Fruit fly (Drosophila melanogaster) whole organism, embryonic: ENCODE data around the gene Gr5a.

Source experiments
- Abd-B ChIP-seq: fragments of 200-800 bp; sonication (Bioruptor generic); optimal IDR thresholded peaks from 2 replicates; lab custom pipeline; 2018; ENCODE audit warnings: missing biosample characterization, mild to moderate bottlenecking, missing genetic modification characterization, moderate library complexity
- Antp ChIP-seq: fragments of 200-800 bp; sonication (Bioruptor generic); optimal IDR thresholded peaks from 3 replicates; lab custom pipeline; 2016; ENCODE audit warnings: missing biosample characterization, missing genetic modification characterization
- BtbVII ChIP-seq: fragments of 200-800 bp; sonication (Bioruptor generic); optimal IDR thresholded peaks from 3 replicates; lab custom pipeline; 2017; ENCODE audit warnings: missing biosample characterization, mild to moderate bottlenecking, missing genetic modification characterization
- CG10147 ChIP-seq: fragments of 200-800 bp; sonication (Bioruptor generic); optimal IDR thresholded peaks from 2 replicates; lab custom pipeline; 2019; ENCODE audit warnings: missing biosample characterization, mild to moderate bottlenecking, missing genetic modification characterization, moderate library complexity
- CG11560 ChIP-seq: fragments of 200-800 bp; sonication (Bioruptor generic); IDR thresholded peaks from 3 replicates; pipeline ENCODE4 v1.3.6; 2022; ENCODE audit warnings: missing biosample characterization, missing genetic modification characterization
- CG12391 ChIP-seq: fragments of 200-800 bp; sonication (Bioruptor generic); optimal IDR thresholded peaks from 3 replicates; lab custom pipeline; 2018; ENCODE audit warnings: missing biosample characterization, mild to moderate bottlenecking, missing genetic modification characterization, moderate library complexity
- CG14441 ChIP-seq: fragments of 200-800 bp; sonication (Bioruptor generic); IDR thresholded peaks from 2 replicates; pipeline ENCODE4 v1.3.6; 2022; ENCODE audit warnings: missing biosample characterization, missing genetic modification characterization
- CG17328 ChIP-seq: fragments of 200-800 bp; sonication (Bioruptor generic); IDR thresholded peaks from 2 replicates; pipeline ENCODE4 v1.3.6; 2022; ENCODE audit warnings: missing biosample characterization, missing genetic modification characterization
- CG17612 ChIP-seq: fragments of 200-800 bp; sonication (Bioruptor generic); IDR thresholded peaks from 2 replicates; pipeline ENCODE4 v1.3.6; 2022; ENCODE audit warnings: missing biosample characterization, missing genetic modification characterization
- CG2129 ChIP-seq: fragments of 200-800 bp; sonication (Bioruptor generic); IDR thresholded peaks from 2 replicates; pipeline ENCODE4 v1.3.6; 2022; ENCODE audit warnings: missing biosample characterization, missing genetic modification characterization; ENCODE audit not compliant: partially characterized antibody
- CG4282 ChIP-seq: fragments of 200-800 bp; sonication (Bioruptor generic); optimal IDR thresholded peaks from 2 replicates; lab custom pipeline; 2016; ENCODE audit warnings: missing biosample characterization, missing genetic modification characterization
- CG4404 ChIP-seq: fragments of 200-800 bp; sonication (Bioruptor generic); IDR thresholded peaks from 2 replicates; pipeline ENCODE4 v1.3.6; 2022; ENCODE audit warnings: missing biosample characterization, missing genetic modification characterization
- CG5953 ChIP-seq: fragments of 200-800 bp; sonication (Bioruptor generic); IDR thresholded peaks from 2 replicates; pipeline ENCODE4 v1.3.6; 2022; ENCODE audit warnings: missing biosample characterization, missing genetic modification characterization
- CG6254 ChIP-seq: fragments of 200-800 bp; sonication (Bioruptor generic); optimal IDR thresholded peaks from 3 replicates; lab custom pipeline; 2017; ENCODE audit warnings: mild to moderate bottlenecking, missing biosample characterization, missing genetic modification reagents, missing genetic modification characterization
- CG6683 ChIP-seq: fragments of 200-800 bp; sonication (Bioruptor generic); optimal IDR thresholded peaks from 2 replicates; lab custom pipeline; 2017; ENCODE audit warnings: missing biosample characterization, mild to moderate bottlenecking, missing genetic modification characterization, missing genetic modification reagents
- CG6813 ChIP-seq: fragments of 200-800 bp; sonication (Bioruptor generic); optimal IDR thresholded peaks from 2 replicates; lab custom pipeline; 2017; ENCODE audit warnings: missing biosample characterization, missing genetic modification characterization, mild to moderate bottlenecking, moderate library complexity, missing genetic modification reagents
- CG7372 ChIP-seq: fragments of 200-800 bp; sonication (Bioruptor generic); IDR thresholded peaks from 2 replicates; pipeline ENCODE4 v1.3.6; 2022; ENCODE audit warnings: missing biosample characterization, missing genetic modification characterization
- CG7745 ChIP-seq: fragments of 200-800 bp; sonication (Bioruptor generic); optimal IDR thresholded peaks from 2 replicates; lab custom pipeline; 2018; ENCODE audit warnings: missing biosample characterization, mild to moderate bottlenecking, missing genetic modification characterization, moderate library complexity
- CG7987 ChIP-seq: fragments of 200-800 bp; sonication (Bioruptor generic); optimal IDR thresholded peaks from 2 replicates; lab custom pipeline; 2018; ENCODE audit warnings: missing biosample characterization, mild to moderate bottlenecking, missing genetic modification characterization, moderate library complexity
- CG8089 ChIP-seq: fragments of 200-800 bp; sonication (Bioruptor generic); optimal IDR thresholded peaks from 3 replicates; lab custom pipeline; 2016; ENCODE audit warnings: missing biosample characterization, missing genetic modification characterization
- CG8924 ChIP-seq: fragments of 200-800 bp; optimal IDR thresholded peaks from 3 replicates; lab custom pipeline; 2019; ENCODE audit warnings: missing biosample characterization, mild to moderate bottlenecking, missing genetic modification characterization, moderate library complexity
- CG8944 ChIP-seq: fragments of 200-800 bp; sonication (Bioruptor generic); optimal IDR thresholded peaks from 3 replicates; lab custom pipeline; 2016; ENCODE audit warnings: missing biosample characterization, missing genetic modification characterization
- CG9609 ChIP-seq: fragments of 200-800 bp; sonication (Bioruptor generic); optimal IDR thresholded peaks from 3 replicates; lab custom pipeline; 2016; ENCODE audit warnings: missing biosample characterization, missing genetic modification characterization
- CoRest ChIP-seq: fragments of 200-800 bp; sonication (Bioruptor generic); optimal IDR thresholded peaks from 3 replicates; lab custom pipeline; 2018; ENCODE audit warnings: missing biosample characterization, mild to moderate bottlenecking, missing genetic modification characterization, moderate library complexity
- Dad ChIP-seq: fragments of 200-800 bp; sonication (Bioruptor generic); optimal IDR thresholded peaks from 3 replicates; lab custom pipeline; 2016; ENCODE audit warnings: missing biosample characterization, missing genetic modification characterization
- Dek ChIP-seq: fragments of 200-800 bp; sonication (Bioruptor generic); optimal IDR thresholded peaks from 3 replicates; lab custom pipeline; 2019; ENCODE audit warnings: missing biosample characterization, mild to moderate bottlenecking, missing genetic modification characterization, moderate library complexity
- MTF-1 ChIP-seq: fragments of 200-800 bp; sonication (Bioruptor generic); optimal IDR thresholded peaks from 2 replicates; lab custom pipeline; 2018; ENCODE audit warnings: missing biosample characterization, mild to moderate bottlenecking, missing genetic modification characterization, borderline replicate concordance
- Med ChIP-seq: fragments of 200-800 bp; sonication (Bioruptor generic); peaks from one replicate; lab custom pipeline; 2016; ENCODE audit warnings: missing biosample characterization, missing genetic modification characterization, mild to moderate bottlenecking, inconsistent platforms, moderate library complexity
- Nf-YB ChIP-seq: fragments of 200-800 bp; sonication (Bioruptor generic); optimal IDR thresholded peaks from 3 replicates; lab custom pipeline; 2019; ENCODE audit warnings: missing biosample characterization, mild to moderate bottlenecking, missing genetic modification characterization, moderate library complexity
- Pdp1 ChIP-seq, 2 experiments: fragments of 200-800 bp; sonication (Bioruptor generic); optimal IDR thresholded peaks; 3 replicates each; lab custom pipeline; 2016; ENCODE audit warnings: missing biosample characterization in 2 of 2, missing genetic modification characterization in 2 of 2, mild to moderate bottlenecking in 1 of 2, moderate library complexity in 1 of 2
- Side ChIP-seq: fragments of 200-800 bp; sonication (Bioruptor generic); optimal IDR thresholded peaks from 2 replicates; lab custom pipeline; 2016; ENCODE audit warnings: missing biosample characterization, missing genetic modification characterization
- Vsx1 ChIP-seq: fragments of 200-800 bp; sonication (Bioruptor generic); optimal IDR thresholded peaks from 2 replicates; lab custom pipeline; 2017; ENCODE audit warnings: missing biosample characterization, mild to moderate bottlenecking, missing genetic modification characterization, missing genetic modification reagents
- croc ChIP-seq: fragments of 200-800 bp; sonication (Bioruptor generic); conservative IDR thresholded peaks from 3 replicates; pipeline ENCODE4 v1.3.6; 2022; ENCODE audit warnings: missing biosample characterization, missing genetic modification characterization
- dpn ChIP-seq, 2 experiments: fragments of 200-800 bp; sonication (Bioruptor generic); optimal IDR thresholded peaks; 3 replicates each; lab custom pipeline; 2016; ENCODE audit warnings: missing biosample characterization in 2 of 2, missing genetic modification characterization in 2 of 2
- dysf ChIP-seq: fragments of 200-800 bp; sonication (Bioruptor generic); IDR thresholded peaks from 3 replicates; pipeline ENCODE4 v1.3.6; 2022; ENCODE audit warnings: missing biosample characterization, missing genetic modification characterization
- emc ChIP-seq: fragments of 200-800 bp; sonication (Bioruptor generic); optimal IDR thresholded peaks from 2 replicates; lab custom pipeline; 2016; ENCODE audit warnings: missing biosample characterization, missing genetic modification characterization
- ham ChIP-seq: fragments of 200-800 bp; sonication (Bioruptor generic); IDR thresholded peaks from 2 replicates; pipeline ENCODE4 v1.3.6; 2022; ENCODE audit warnings: missing biosample characterization, missing genetic modification characterization
- kay ChIP-seq: fragments of 200-800 bp; sonication (Bioruptor generic); optimal IDR thresholded peaks from 2 replicates; lab custom pipeline; 2016; ENCODE audit warnings: missing biosample characterization, missing genetic modification characterization
- ken ChIP-seq: fragments of 200-800 bp; sonication (Bioruptor generic); IDR thresholded peaks from 3 replicates; pipeline ENCODE4 v1.3.6; 2022; ENCODE audit warnings: missing biosample characterization, missing genetic modification characterization
- maf-S ChIP-seq: fragments of 200-800 bp; sonication (Bioruptor generic); optimal IDR thresholded peaks from 2 replicates; lab custom pipeline; 2016; ENCODE audit warnings: missing biosample characterization, missing genetic modification characterization
- nerfin-2 ChIP-seq: fragments of 200-800 bp; sonication (Bioruptor generic); IDR thresholded peaks from 2 replicates; pipeline ENCODE4 v1.3.6; 2022; ENCODE audit warnings: missing biosample characterization, missing genetic modification characterization; ENCODE audit not compliant: partially characterized antibody
- prd ChIP-seq, 3 experiments: fragments of >200 bp in 2 of 3; fragments of 200-800 bp in 1 of 3; sonication (Bioruptor generic) in 1 of 3; optimal IDR thresholded peaks in 2 of 3; IDR thresholded peaks in 1 of 3; 2 replicates in 2 of 3; 3 replicates in 1 of 3; pipeline versions ENCODE4 v1.3.6 to Lab custom; 2017 to 2022; ENCODE audit warnings: missing biosample characterization in 1 of 3, missing genetic modification characterization in 1 of 3
- sc ChIP-seq, 3 experiments: fragments of >200 bp in 2 of 3; fragments of 200-800 bp in 1 of 3; sonication (Bioruptor generic) in 1 of 3; optimal IDR thresholded peaks; 2 replicates in 2 of 3; 3 replicates in 1 of 3; lab custom pipeline; 2017; ENCODE audit warnings: mild to moderate bottlenecking in 1 of 3, missing biosample characterization in 1 of 3, missing genetic modification characterization in 1 of 3, missing genetic modification reagents in 1 of 3
- sr ChIP-seq: fragments of 200-800 bp; sonication (Bioruptor generic); IDR thresholded peaks from 3 replicates; pipeline ENCODE4 v1.3.6; 2022; ENCODE audit warnings: missing biosample characterization, missing genetic modification characterization
- usp ChIP-seq: fragments of >200 bp; optimal IDR thresholded peaks from 2 replicates; lab custom pipeline; 2017; ENCODE audit warnings: missing biosample characterization, missing genetic modification characterization
- vnd ChIP-seq: fragments of 200-800 bp; sonication (Bioruptor generic); IDR thresholded peaks from 3 replicates; pipeline ENCODE4 v1.3.6; 2022; ENCODE audit warnings: missing biosample characterization, missing genetic modification characterization; ENCODE audit not compliant: partially characterized antibody
- zen ChIP-seq: fragments of 200-800 bp; sonication (Bioruptor generic); optimal IDR thresholded peaks from 3 replicates; lab custom pipeline; 2018; ENCODE audit warnings: missing biosample characterization, mild to moderate bottlenecking, missing genetic modification characterization, moderate library complexity
- zen2 ChIP-seq: fragments of 200-800 bp; sonication (Bioruptor generic); IDR thresholded peaks from 3 replicates; pipeline ENCODE4 v1.3.6; 2022; ENCODE audit warnings: missing biosample characterization, missing genetic modification characterization; ENCODE audit not compliant: partially characterized antibody

Gr5a gene

DNA sequence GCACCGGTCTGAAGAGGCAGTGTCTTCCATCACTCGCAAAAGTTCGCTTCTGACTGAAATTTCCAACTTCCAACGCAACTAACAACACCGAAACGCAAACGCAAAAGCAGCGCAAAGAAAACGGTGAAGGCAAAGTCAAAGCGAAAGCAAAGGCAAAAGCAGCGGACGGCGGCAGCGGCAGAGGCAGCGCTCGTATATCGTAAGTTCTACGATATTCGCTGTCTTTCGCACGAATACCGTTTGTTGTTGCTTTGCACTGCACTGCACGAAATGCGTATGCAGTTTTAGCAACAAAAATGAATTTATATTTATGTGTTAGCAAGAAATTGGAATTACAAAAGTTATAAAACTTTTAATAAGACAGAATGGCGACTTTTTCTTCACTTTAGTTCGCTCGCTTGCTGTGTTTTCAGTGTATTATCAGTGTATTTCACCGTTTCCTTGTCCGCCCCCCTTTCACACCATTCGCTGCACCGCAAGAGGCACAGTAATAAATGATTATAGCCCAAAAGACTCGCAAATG is 31.9 kb upstream of the Gr5a start, which contains the start of gene OtopLa (continued):
- TF ChIP-seq BtbVII (GFP tag; lab: Kevin White, UChicago) (peak; percentile 72), CG10147 (GFP tag; lab: Kevin White, UChicago) (peak; percentile 84), prd (optimal IDR thresholded peaks at IDR 0.05; lab: Kevin White, UChicago) (no peak), prd (GFP tag; IDR thresholded peaks at IDR 0.05; lab: Robert Waterston, UW) (peak; percentile 87), nerfin-2 (GFP tag; lab: Robert Waterston, UW) (no peak), CG6683 (GFP tag; lab: Kevin White, UChicago) (peak; percentile 72), CG7372 (GFP tag; lab: Robert Waterston, UW) (peak; percentile 69; the same call in 1 of the 2 replicates), CG4282 (GFP tag; lab: Kevin White, UChicago) (no peak), vnd (GFP tag; lab: Robert Waterston, UW) (no peak), Vsx1 (peak; percentile 55), CG9609 (peak; percentile 71), ham (GFP tag; lab: Robert Waterston, UW) (peak; percentile 53; the same call in 1 of the 2 replicates), Dad (GFP tag; lab: Kevin White, UChicago) (peak; percentile 84), CG6813 (GFP tag; lab: Kevin White, UChicago) (peak; percentile 80), zen (tag; lab: Kevin White, UChicago) (peak; percentile 71), CG8924 (tag; lab: Kevin White, UChicago) (peak; percentile 75), CG14441 (GFP tag; lab: Robert Waterston, UW) (peak; percentile 80), CG5953 (GFP tag; lab: Robert Waterston, UW) (peak; percentile 84), Abd-B (GFP tag; lab: Kevin White, UChicago) (peak; percentile 78), Side (peak; percentile 78), emc (GFP tag; lab: Kevin White, UChicago) (peak; percentile 18), Dek (peak; percentile 69), CG7745 (tag; lab: Kevin White, UChicago) (no peak), CG7987 (GFP tag; lab: Kevin White, UChicago) (peak; percentile 32), Pdp1 (GFP tag; optimal IDR thresholded peaks at IDR 0.05; lab: Kevin White, UChicago) (peak; percentile 86 to 87), dysf (peak; percentile 87), Med (GFP tag; lab: Kevin White, UChicago) (peak; percentile 97), CG6254 (GFP tag; lab: Kevin White, UChicago) (peak; percentile 78), maf-S (GFP tag; lab: Kevin White, UChicago) (peak; percentile 56), CG8944 (GFP tag; lab: Kevin White, UChicago) (peak; percentile 72), ken (GFP tag; lab: Robert Waterston, UW) (peak; percentile 89), kay (GFP tag; lab: Kevin White, UChicago) (peak; percentile 74), CG4404 (GFP tag; lab: Robert Waterston, UW) (peak; percentile 67), CG17328 (GFP tag; lab: Robert Waterston, UW) (peak; percentile 91), MTF-1 (GFP tag; lab: Kevin White, UChicago) (peak; percentile 70), CoRest (tag; lab: Kevin White, UChicago) (peak; percentile 75), usp (GFP tag; lab: Kevin White, UChicago) (no peak), zen2 (no peak), dpn (GFP tag; optimal IDR thresholded peaks at IDR 0.05; lab: Kevin White, UChicago) (peak; percentile 82 to 88), Nf-YB (GFP tag; lab: Kevin White, UChicago) (peak; percentile 56), sr (GFP tag; lab: Robert Waterston, UW) (peak; percentile 49; the same call in 1 of the 3 replicates), CG11560 (tag; lab: Robert Waterston, UW) (0 out of 3 replicates have a peak, but pooled peaks have one; percentile 63), Antp (GFP tag; lab: Kevin White, UChicago) (peak; percentile 81), CG2129 (GFP tag; lab: Robert Waterston, UW) (no peak), CG8089 (GFP tag; lab: Kevin White, UChicago) (peak; percentile 76), CG12391 (tag; lab: Kevin White, UChicago) (peak; percentile 84), CG17612 (peak; percentile 58; the same call in 1 of the 2 replicates), sc (optimal IDR thresholded peaks at IDR 0.05; lab: Kevin White, UChicago) (no peak), sc (GFP tag; optimal IDR thresholded peaks at IDR 0.05; lab: Kevin White, UChicago) (peak; percentile 60), croc (GFP tag; lab: Robert Waterston, UW) (peak; percentile 79)
